Worm (Caenorhabditis elegans) whole organism, L1 larva: ENCODE results near the gene gipc-1.

ENCODE experiments used
- C04F5.9 ChIP-seq: sonication (generic microtip); optimal IDR thresholded peaks from 2 replicates; lab custom pipeline; 2016; ENCODE audit warnings: missing genetic modification characterization, missing compliant biosample characterization
- Y116A8C.19 ChIP-seq: sonication (generic microtip); optimal IDR thresholded peaks from 2 replicates; lab custom pipeline; 2016; ENCODE audit warnings: missing compliant biosample characterization, missing genetic modification characterization, borderline replicate concordance
- aha-1 ChIP-seq: fragments of 150-350 bp; optimal IDR thresholded peaks from 2 replicates; lab custom pipeline; 2014; ENCODE audit warnings: missing biosample characterization, missing genetic modification characterization
- alr-1 ChIP-seq: fragments of 200-800 bp; sonication (Bioruptor generic); optimal IDR thresholded peaks from 2 replicates; lab custom pipeline; 2018; ENCODE audit warnings: borderline replicate concordance, mild to moderate bottlenecking, missing genetic modification characterization, missing compliant biosample characterization
- aly-2 ChIP-seq: fragments of 150-350 bp; optimal IDR thresholded peaks from 2 replicates; lab custom pipeline; 2014; ENCODE audit warnings: missing biosample characterization, missing genetic modification characterization
- blmp-1 ChIP-seq: fragments of 150-350 bp; optimal IDR thresholded peaks from 2 replicates; lab custom pipeline; 2014; ENCODE audit warnings: missing biosample characterization, missing genetic modification characterization
- ceh-88 ChIP-seq: fragments of 200-800 bp; sonication (Bioruptor generic); IDR thresholded peaks from 2 replicates; pipeline ENCODE4 v1.3.6; 2022; ENCODE audit warnings: missing genetic modification characterization, missing compliant biosample characterization
- ces-1 ChIP-seq: fragments of 150-350 bp; optimal IDR thresholded peaks from 2 replicates; lab custom pipeline; 2014; ENCODE audit warnings: missing biosample characterization, missing genetic modification reagents, missing genetic modification characterization
- dpl-1 ChIP-seq, 3 experiments: fragments of 150-350 bp in 2 of 3; sonication (generic microtip) in 1 of 3; optimal IDR thresholded peaks; 2 replicates each; lab custom pipeline; 2014 to 2017; ENCODE audit warnings: missing biosample characterization in 3 of 3, missing genetic modification characterization in 3 of 3, missing genetic modification reagents in 3 of 3
- dsc-1 ChIP-seq: sonication (generic microtip); optimal IDR thresholded peaks from 2 replicates; lab custom pipeline; 2016; ENCODE audit warnings: mild to moderate bottlenecking, missing genetic modification characterization, missing compliant biosample characterization
- egl-13 ChIP-seq: sonication (generic microtip); optimal IDR thresholded peaks from 2 replicates; lab custom pipeline; 2016; ENCODE audit warnings: missing genotype, missing genetic modification reagents, missing genetic modification characterization, missing compliant biosample characterization
- egl-27 ChIP-seq, 2 experiments: fragments of 150-350 bp in 1 of 2; sonication (generic microtip); optimal IDR thresholded peaks; 3 replicates each; lab custom pipeline; 2017 to 2018; ENCODE audit warnings: missing biosample characterization in 2 of 2, missing genetic modification characterization in 2 of 2, missing genetic modification reagents in 2 of 2
- elt-2 ChIP-seq: sonication (generic microtip); optimal IDR thresholded peaks from 2 replicates; lab custom pipeline; 2016; ENCODE audit warnings: missing genetic modification characterization, mild to moderate bottlenecking, inconsistent platforms, missing compliant biosample characterization, missing genetic modification reagents
- elt-3 ChIP-seq, 6 experiments: fragments of 150-350 bp in 1 of 6; sonication (generic microtip); optimal IDR thresholded peaks; 2 replicates each; lab custom pipeline; 2017 to 2018; ENCODE audit warnings: missing biosample characterization in 6 of 6, missing genetic modification characterization in 6 of 6, inconsistent platforms in 1 of 6
- ets-5 ChIP-seq: fragments of 200-800 bp; sonication (Bioruptor generic); IDR thresholded peaks from 2 replicates; pipeline ENCODE4 v1.3.6; 2022; ENCODE audit warnings: missing genetic modification characterization, missing compliant biosample characterization
- grh-1 ChIP-seq: fragments of 200-800 bp; sonication (Bioruptor generic); IDR thresholded peaks from 2 replicates; pipeline ENCODE4 v1.3.6; 2022; ENCODE audit warnings: missing genetic modification reagents, missing genetic modification characterization, missing compliant biosample characterization
- hpl-2 ChIP-seq: fragments of 150-350 bp; optimal IDR thresholded peaks from 2 replicates; lab custom pipeline; 2014; ENCODE audit warnings: missing biosample characterization, missing genetic modification reagents, missing genetic modification characterization
- isw-1 ChIP-seq: fragments of 200-800 bp; sonication (Bioruptor generic); IDR thresholded peaks from 2 replicates; pipeline ENCODE4 v1.3.6; 2022; ENCODE audit warnings: missing genetic modification characterization, missing compliant biosample characterization
- lin-13 ChIP-seq: fragments of 150-350 bp; optimal IDR thresholded peaks from 2 replicates; lab custom pipeline; 2014; ENCODE audit warnings: missing biosample characterization, missing genetic modification reagents, missing genetic modification characterization
- lin-14 ChIP-seq: fragments of 200-800 bp; sonication (Bioruptor generic); optimal IDR thresholded peaks from 2 replicates; lab custom pipeline; 2018; ENCODE audit warnings: mild to moderate bottlenecking, missing genetic modification characterization, moderate library complexity, missing compliant biosample characterization
- lin-15B ChIP-seq: fragments of 150-350 bp; sonication (generic microtip); optimal IDR thresholded peaks from 3 replicates; lab custom pipeline; 2014; ENCODE audit warnings: missing biosample characterization, missing genetic modification characterization
- lsy-2 ChIP-seq, 2 experiments: fragments of 150-350 bp; optimal IDR thresholded peaks; 2 replicates each; lab custom pipeline; 2014; ENCODE audit warnings: missing biosample characterization in 2 of 2, missing genetic modification characterization in 2 of 2
- mdl-1 ChIP-seq, 2 experiments: fragments of 150-350 bp; optimal IDR thresholded peaks; 2 replicates each; lab custom pipeline; 2014 to 2017; ENCODE audit warnings: missing biosample characterization in 2 of 2, missing genetic modification characterization in 2 of 2, inconsistent platforms in 1 of 2
- nhr-11 ChIP-seq: fragments of 150-350 bp; optimal IDR thresholded peaks from 2 replicates; lab custom pipeline; 2014; ENCODE audit warnings: missing biosample characterization, missing genetic modification characterization
- nhr-12 ChIP-seq: sonication (generic microtip); optimal IDR thresholded peaks from 2 replicates; lab custom pipeline; 2017; ENCODE audit warnings: missing biosample characterization, missing genetic modification characterization
- nhr-20 ChIP-seq: sonication (generic microtip); optimal IDR thresholded peaks from 2 replicates; lab custom pipeline; 2016; ENCODE audit warnings: mild to moderate bottlenecking, missing genetic modification characterization, missing compliant biosample characterization
- nhr-28 ChIP-seq: fragments of 150-350 bp; optimal IDR thresholded peaks from 2 replicates; lab custom pipeline; 2014; ENCODE audit warnings: missing biosample characterization, missing genetic modification characterization
- nhr-47 ChIP-seq: sonication (generic microtip); optimal IDR thresholded peaks from 2 replicates; lab custom pipeline; 2016; ENCODE audit warnings: mild to moderate bottlenecking, missing genetic modification characterization, moderate library complexity, missing compliant biosample characterization
- nhr-77 ChIP-seq: fragments of 150-350 bp; optimal IDR thresholded peaks from 2 replicates; lab custom pipeline; 2014; ENCODE audit warnings: missing biosample characterization, missing genetic modification characterization
- nhr-84 ChIP-seq: sonication (generic microtip); optimal IDR thresholded peaks from 2 replicates; lab custom pipeline; 2017; ENCODE audit warnings: missing biosample characterization, missing genetic modification characterization
- nhr-85 ChIP-seq: sonication (generic microtip); peaks from one replicate; lab custom pipeline; 2016; ENCODE audit warnings: missing genetic modification characterization, inconsistent platforms, missing compliant biosample characterization
- pag-3 ChIP-seq: sonication (generic microtip); optimal IDR thresholded peaks from 2 replicates; lab custom pipeline; 2017; ENCODE audit warnings: missing genetic modification characterization, mild to moderate bottlenecking, missing compliant biosample characterization, antibody characterized with exemption, borderline replicate concordance; ENCODE audit not compliant: insufficient read depth
- snpc-4 ChIP-seq: fragments of 150-350 bp; optimal IDR thresholded peaks from 2 replicates; lab custom pipeline; 2014; ENCODE audit warnings: missing biosample characterization, missing genetic modification characterization
- snu-23 ChIP-seq: sonication (generic microtip); optimal IDR thresholded peaks from 2 replicates; lab custom pipeline; 2016; ENCODE audit warnings: missing genetic modification characterization, missing compliant biosample characterization
- sox-4 ChIP-seq: sonication (generic microtip); optimal IDR thresholded peaks from 2 replicates; lab custom pipeline; 2016; ENCODE audit warnings: missing genetic modification characterization, missing compliant biosample characterization
- unc-30 ChIP-seq: sonication (generic microtip); optimal IDR thresholded peaks from 2 replicates; lab custom pipeline; 2017; ENCODE audit warnings: missing biosample characterization, missing genetic modification characterization
- unc-98 ChIP-seq: fragments of 200-800 bp; sonication (Bioruptor generic); IDR thresholded peaks from 2 replicates; pipeline ENCODE4 v1.3.6; 2022; ENCODE audit warnings: missing genetic modification characterization, missing compliant biosample characterization
- ztf-4 ChIP-seq: fragments of 150-350 bp; optimal IDR thresholded peaks from 2 replicates; lab custom pipeline; 2014; ENCODE audit warnings: missing biosample characterization, missing genetic modification characterization

Gene gipc-1

ce11 chrIII:4905405-4905804 lies 34.8 kb downstream of the gipc-1 start, which contains the start of gene F26F4.8 (continued):
- TF ChIP-seq elt-2 (tag; lab: Kevin White, UChicago) (no peak), nhr-47 (tag; lab: Kevin White, UChicago) (peak; percentile 66), Y116A8C.19 (tag; lab: Kevin White, UChicago) (peak; percentile 5), dsc-1 (tag; lab: Kevin White, UChicago) (peak; percentile 53), isw-1 (GFP tag; lab: Robert Waterston, UW) (peak; percentile 37), mdl-1 (tag; optimal IDR thresholded peaks at IDR 0.05; lab: Kevin White, UChicago) (no peak), ets-5 (no peak), pag-3 (tag; lab: Kevin White, UChicago) (peak; percentile 73), C04F5.9 (tag; lab: Kevin White, UChicago) (peak; percentile 59), snpc-4 (tag; lab: Kevin White, UChicago) (peak; percentile 16), grh-1 (no peak), aly-2 (no peak)
- TF ChIP-seq, all 84 proteins: peak for 33

- TF ChIP-seq elt-2 (tag; lab: Kevin White, UChicago) (peak; percentile 32), dpl-1 (GFP tag; optimal IDR thresholded peaks at IDR 0.05; lab: Kevin White, UChicago) (no peak), lin-14 (GFP tag; lab: Kevin White, UChicago) (peak; percentile 16), elt-3 (tag; optimal IDR thresholded peaks at IDR 0.05; lab: Kevin White, UChicago) (peak in 1 of 6 experiments; percentile 51), nhr-77 (no peak), nhr-11 (tag; lab: Kevin White, UChicago) (no peak), lsy-2 (tag; optimal IDR thresholded peaks at IDR 0.05; lab: Kevin White, UChicago) (no peak), nhr-85 (peak; percentile 8), hpl-2 (GFP tag; lab: Kevin White, UChicago) (no peak), blmp-1 (peak; percentile 63), ces-1 (no peak), egl-27 (tag; optimal IDR thresholded peaks at IDR 0.05; lab: Kevin White, UChicago) (no peak)
Measured at ce11 chrIII:4906365-4906764, 35.8 kb downstream of the gipc-1 start.

- TF ChIP-seq ceh-88 (GFP tag; lab: Robert Waterston, UW), result no peak
- TF ChIP-seq lin-15B (tag; lab: Kevin White, UChicago), result no peak
- TF ChIP-seq nhr-20 (tag; lab: Kevin White, UChicago), result no peak
- no peak for TF ChIP-seq nhr-84 (tag; lab: Kevin White, UChicago)
- no peak for TF ChIP-seq unc-98
Measured at ce11 chrIII:4906896-4907295, 36.3 kb downstream of the gipc-1 start, which contains the start of gene rom-1. Gene rom-1 (plus strand): TSS chrIII:4907196.

- no peak for TF ChIP-seq egl-27 (tag; optimal IDR thresholded peaks at IDR 0.05; lab: Kevin White, UChicago)
- no peak for TF ChIP-seq sox-4 (tag; lab: Kevin White, UChicago)
- TF ChIP-seq nhr-85, result no peak
- no peak for TF ChIP-seq alr-1 (tag; lab: Kevin White, UChicago)
- TF ChIP-seq egl-13 (tag; lab: Kevin White, UChicago), result no peak
- TF ChIP-seq lin-15B (tag; lab: Kevin White, UChicago), result no peak
- TF ChIP-seq hpl-2 (GFP tag; lab: Kevin White, UChicago), result no peak
- no peak for TF ChIP-seq ces-1
- no peak for TF ChIP-seq pag-3 (tag; lab: Kevin White, UChicago)
- TF ChIP-seq unc-30 (tag; lab: Kevin White, UChicago), result no peak
- TF ChIP-seq lin-13 (GFP tag; lab: Kevin White, UChicago), result no peak
- no peak for TF ChIP-seq nhr-12
- no peak for TF ChIP-seq snu-23 (GFP tag; lab: Kevin White, UChicago)
- TF ChIP-seq aha-1 (tag; lab: Kevin White, UChicago), result no peak
- TF ChIP-seq nhr-28 (tag; lab: Kevin White, UChicago), result no peak
- TF ChIP-seq ztf-4 (tag; lab: Kevin White, UChicago), result no peak
Measured at ce11 chrIII:4909938-4910337, 39.4 kb downstream of the gipc-1 start, which contains the start of gene F26F4.12. Gene F26F4.12 (minus strand): TSS chrIII:4910038.
